Worm (Caenorhabditis elegans): ENCODE results near the gene acdh-12.

DNA sequence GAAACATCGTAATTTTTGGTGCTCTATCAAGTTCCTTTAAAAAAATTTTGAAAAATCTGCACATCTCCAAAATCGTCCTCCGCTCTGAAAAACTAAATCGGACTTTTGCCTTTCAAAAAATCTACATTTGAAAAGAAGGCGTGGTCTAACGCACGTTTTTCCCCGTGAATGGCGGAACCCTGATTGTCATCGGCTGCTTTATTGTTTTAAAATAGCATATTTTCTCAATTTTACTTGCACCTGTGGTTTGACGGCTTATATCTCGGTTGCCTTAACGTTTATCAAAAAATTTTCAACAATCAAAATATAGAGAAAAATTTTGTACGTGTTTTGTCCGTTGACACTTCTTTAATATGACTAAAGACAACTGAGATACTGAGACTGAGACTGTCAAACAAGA, 36.5 kb upstream of the acdh-12 start:
- no peak for TF ChIP-seq nhr-23 (tag; optimal IDR thresholded peaks at IDR 0.05)
- no peak for TF ChIP-seq ama-1 (optimal IDR thresholded peaks at IDR 0.05)
- TF ChIP-seq nfya-1 (tag; optimal IDR thresholded peaks at IDR 0.05; ENCODE audit: insufficient read depth), result no peak
- no peak for TF ChIP-seq elt-3 (tag; optimal IDR thresholded peaks at IDR 0.05)

Measured in whole organism, L3 larva.